Fruit fly (Drosophila melanogaster): ENCODE data around the gene CG9040.

CG9040 gene

dm6 chr3L:14001658-14002523 lies 14.2 kb downstream of the CG9040 start, which contains the start of the genes Nprl3 and upSET (continued):
- TF ChIP-seq ato (GFP tag; IDR thresholded peaks at IDR 0.05; ENCODE audit: partially characterized antibody) (peak; percentile 69; the same call in 1 of the 2 replicates), Kr (GFP tag; optimal IDR thresholded peaks at IDR 0.05) (no peak), CG10147 (GFP tag; optimal IDR thresholded peaks at IDR 0.05) (peak; percentile 6), ara (GFP tag; IDR thresholded peaks at IDR 0.05) (no peak), CG15514 (GFP tag; optimal IDR thresholded peaks at IDR 0.05) (peak; percentile 70), tin (GFP tag; optimal IDR thresholded peaks at IDR 0.05) (no peak), bowl (GFP tag; IDR thresholded peaks at IDR 0.05) (no peak), HLH54F (GFP tag; optimal IDR thresholded peaks at IDR 0.05) (no peak), Meics (GFP tag; optimal IDR thresholded peaks at IDR 0.05) (peak; percentile 17), CG31441 (GFP tag; IDR thresholded peaks at IDR 0.05) (no peak; the same call in 1 of the 2 replicates)

DNA sequence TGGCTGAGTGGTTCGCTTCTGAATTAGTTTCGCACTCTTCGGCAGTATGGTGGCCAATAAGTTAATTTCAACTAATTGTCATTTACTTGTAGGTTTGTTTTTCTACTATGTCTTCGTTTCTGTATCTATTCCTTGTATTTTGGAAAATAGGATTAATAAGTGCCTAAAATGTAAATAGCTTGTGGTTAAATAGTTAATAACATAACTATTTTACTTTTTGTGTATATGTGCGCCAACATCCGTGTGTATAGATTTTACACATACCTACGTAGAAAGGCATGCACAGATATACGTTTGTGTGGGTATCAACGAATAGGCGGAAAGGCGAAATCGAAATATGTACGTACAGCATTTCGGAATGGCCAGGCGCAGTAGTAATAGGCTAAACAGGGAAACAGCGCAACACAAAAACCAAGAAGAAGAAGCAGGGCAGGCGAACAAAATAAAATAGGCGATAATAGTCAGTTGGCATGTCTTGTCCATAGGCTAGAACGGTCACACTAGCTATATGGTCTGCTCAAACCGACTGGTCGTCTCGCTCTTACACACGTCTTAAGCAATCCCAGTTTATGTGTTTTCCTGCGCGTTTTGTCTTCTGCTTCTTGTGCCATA lies 15.0 kb downstream of the CG9040 start:
- TF ChIP-seq CG10565 (GFP tag; optimal IDR thresholded peaks at IDR 0.05), result no peak
- no peak for TF ChIP-seq CG7987 (GFP tag; optimal IDR thresholded peaks at IDR 0.05)
- no peak for TF ChIP-seq chif (GFP tag; optimal IDR thresholded peaks at IDR 0.05)
- TF ChIP-seq BtbVII (GFP tag; optimal IDR thresholded peaks at IDR 0.05), result no peak
- TF ChIP-seq CG2116 (GFP tag; optimal IDR thresholded peaks at IDR 0.05), result no peak
- no peak for TF ChIP-seq sna (GFP tag; IDR thresholded peaks at IDR 0.05; ENCODE audit: partially characterized antibody)
- TF ChIP-seq CG18476 (GFP tag; optimal IDR thresholded peaks at IDR 0.05), result no peak
- peak; percentile 77 for TF ChIP-seq Opbp (GFP tag; IDR thresholded peaks at IDR 0.05; ENCODE audit: partially characterized antibody)
- 0 out of 3 replicates have a peak, but pooled peaks have one; percentile 42 for TF ChIP-seq ci (GFP tag; IDR thresholded peaks at IDR 0.05)
- no peak for TF ChIP-seq Vsx1 (GFP tag; optimal IDR thresholded peaks at IDR 0.05)
- peak; percentile 36; the same call in 1 of the 3 replicates for TF ChIP-seq Dbx (GFP tag; IDR thresholded peaks at IDR 0.05)
- TF ChIP-seq Dad (GFP tag; optimal IDR thresholded peaks at IDR 0.05), result no peak
- TF ChIP-seq Ravus (GFP tag; IDR thresholded peaks at IDR 0.05), result no peak
- TF ChIP-seq ssp (GFP tag; IDR thresholded peaks at IDR 0.05), result no peak
- no peak for TF ChIP-seq br (optimal IDR thresholded peaks at IDR 0.05)
- no peak for TF ChIP-seq NC2α (GFP tag; optimal IDR thresholded peaks at IDR 0.05)
- TF ChIP-seq CG8089 (GFP tag; optimal IDR thresholded peaks at IDR 0.05), result no peak
- TF ChIP-seq CG17186 (GFP tag; optimal IDR thresholded peaks at IDR 0.05), result peak; percentile 60
- no peak for TF ChIP-seq CG13424 (tag; optimal IDR thresholded peaks at IDR 0.05)
- TF ChIP-seq Nf-YB (GFP tag; optimal IDR thresholded peaks at IDR 0.05), result peak; percentile 40
- no peak for TF ChIP-seq dysf (GFP tag; IDR thresholded peaks at IDR 0.05)
- TF ChIP-seq Oli (tag; optimal IDR thresholded peaks at IDR 0.05), result no peak
- peak; percentile 74 for TF ChIP-seq CG32767 (GFP tag; IDR thresholded peaks at IDR 0.05)
- no peak for TF ChIP-seq CG2712 (tag; optimal IDR thresholded peaks at IDR 0.05)
- TF ChIP-seq BEAF-32 (GFP tag; optimal IDR thresholded peaks at IDR 0.05), result peak; percentile 13
- no peak for TF ChIP-seq crp (GFP tag; optimal IDR thresholded peaks at IDR 0.05)
- no peak for TF ChIP-seq aop (GFP tag; IDR thresholded peaks at IDR 0.05)
- TF ChIP-seq Kr (GFP tag; optimal IDR thresholded peaks at IDR 0.05), result no peak
- TF ChIP-seq HLH4C (GFP tag; IDR thresholded peaks at IDR 0.05; ENCODE audit: partially characterized antibody), result no peak
- TF ChIP-seq CG12942 (GFP tag; optimal IDR thresholded peaks at IDR 0.05), result no peak
- TF ChIP-seq C15 (GFP tag; IDR thresholded peaks at IDR 0.05), result no peak
- TF ChIP-seq tgo (GFP tag; IDR thresholded peaks at IDR 0.05), result no peak
- no peak for TF ChIP-seq p53 (GFP tag; optimal IDR thresholded peaks at IDR 0.05)
- no peak for TF ChIP-seq CG7556 (GFP tag; optimal IDR thresholded peaks at IDR 0.05)
- no peak for TF ChIP-seq CG17328 (GFP tag; IDR thresholded peaks at IDR 0.05)
- peak; percentile 66 for TF ChIP-seq CG10543 (GFP tag; optimal IDR thresholded peaks at IDR 0.05)
- TF ChIP-seq CG11398 (GFP tag; optimal IDR thresholded peaks at IDR 0.05), result no peak
- TF ChIP-seq chinmo (GFP tag; IDR thresholded peaks at IDR 0.05; ENCODE audit: partially characterized antibody), result peak; percentile 85; the same call in 3 of the 4 replicates
